Worm (Caenorhabditis elegans): ENCODE results near the gene egg-2.

ce11 chrIII:7021156-7021637 lies 39.2 kb downstream of the egg-2 start, which contains the start of gene rfl-1:
- TF ChIP-seq him-1 (tag; optimal IDR thresholded peaks at IDR 0.05) (no peak), W03F9.2 (tag; optimal IDR thresholded peaks at IDR 0.05) (peak; percentile 37), dao-5 (tag; optimal IDR thresholded peaks at IDR 0.05) (no peak)

All from whole organism, L4/young adult.